Worm (Caenorhabditis elegans) whole organism, young adult: ENCODE results near the gene D1086.6.

ENCODE experiments used
- B0035.1 ChIP-seq: sonication (generic microtip); optimal IDR thresholded peaks from 2 replicates; lab custom pipeline; 2016; ENCODE audit warnings: missing genetic modification characterization, mild to moderate bottlenecking, missing compliant biosample characterization, missing genotype, missing genetic modification reagents
- F39B2.1 ChIP-seq: fragments of 200-800 bp; sonication (Bioruptor generic); IDR thresholded peaks from 2 replicates; pipeline ENCODE4 v1.3.6; 2022; ENCODE audit warnings: missing genetic modification reagents, missing genetic modification characterization, missing compliant biosample characterization
- ama-1 ChIP-seq, 3 experiments: fragments of 150-350 bp in 1 of 3; sonication (generic microtip) in 2 of 3; optimal IDR thresholded peaks; 2 replicates each; lab custom pipeline; 2014 to 2018; ENCODE audit warnings: missing biosample characterization in 2 of 3, missing genetic modification characterization in 2 of 3, missing genetic modification reagents in 2 of 3
- athp-1 ChIP-seq: sonication (generic microtip); optimal IDR thresholded peaks from 2 replicates; lab custom pipeline; 2017; ENCODE audit warnings: mild to moderate bottlenecking, missing genetic modification characterization, missing compliant biosample characterization
- bed-1 ChIP-seq: fragments of 200-800 bp; sonication (Bioruptor generic); IDR thresholded peaks from 2 replicates; pipeline ENCODE4 v1.3.6; 2022; ENCODE audit warnings: missing genetic modification reagents, missing genetic modification characterization, missing compliant biosample characterization
- ceh-58 ChIP-seq: fragments of 200-800 bp; sonication (Bioruptor generic); IDR thresholded peaks from 2 replicates; pipeline ENCODE4 v1.3.6; 2022; ENCODE audit warnings: missing genetic modification characterization, missing compliant biosample characterization
- lsy-27 ChIP-seq: sonication (generic microtip); optimal IDR thresholded peaks from 2 replicates; lab custom pipeline; 2017; ENCODE audit warnings: missing genetic modification characterization, mild to moderate bottlenecking, missing compliant biosample characterization, antibody characterized with exemption, missing genotype, borderline replicate concordance; ENCODE audit not compliant: insufficient read depth
- madf-10 ChIP-seq: sonication (generic microtip); optimal IDR thresholded peaks from 2 replicates; lab custom pipeline; 2016; ENCODE audit warnings: mild to moderate bottlenecking, missing genetic modification characterization, missing compliant biosample characterization
- nhr-27 ChIP-seq: fragments of 200-800 bp; sonication (Bioruptor generic); optimal IDR thresholded peaks from 2 replicates; lab custom pipeline; 2018; ENCODE audit warnings: mild to moderate bottlenecking, missing genetic modification characterization, moderate library complexity, missing compliant biosample characterization
- nhr-90 ChIP-seq: sonication (generic microtip); optimal IDR thresholded peaks from 2 replicates; lab custom pipeline; 2016; ENCODE audit warnings: missing genotype, mild to moderate bottlenecking, missing genetic modification characterization, missing compliant biosample characterization
- snpc-3.4 ChIP-seq: sonication (generic microtip); optimal IDR thresholded peaks from 2 replicates; lab custom pipeline; 2017; ENCODE audit warnings: missing genetic modification characterization, mild to moderate bottlenecking, missing compliant biosample characterization, antibody characterized with exemption, moderate library complexity, missing genotype, missing genetic modification reagents
- snpc-4 ChIP-seq, 5 experiments: fragments of 150-350 bp in 1 of 5; sonication (generic microtip) in 4 of 5; optimal IDR thresholded peaks; 2 replicates each; lab custom pipeline; 2014 to 2018; ENCODE audit warnings: missing genetic modification characterization in 5 of 5, missing biosample characterization in 3 of 5, antibody characterized with exemption in 2 of 5, mild to moderate bottlenecking in 2 of 5, missing compliant biosample characterization in 2 of 5, missing genotype in 2 of 5, moderate library complexity in 2 of 5, missing genetic modification reagents in 1 of 5
- tbx-9 ChIP-seq: sonication (generic microtip); optimal IDR thresholded peaks from 2 replicates; lab custom pipeline; 2016; ENCODE audit warnings: borderline replicate concordance, missing genetic modification characterization, inconsistent platforms, missing compliant biosample characterization
- ztf-18 ChIP-seq: sonication (generic microtip); optimal IDR thresholded peaks from 2 replicates; lab custom pipeline; 2016; ENCODE audit warnings: missing genotype, mild to moderate bottlenecking, missing genetic modification characterization, missing compliant biosample characterization

DNA sequence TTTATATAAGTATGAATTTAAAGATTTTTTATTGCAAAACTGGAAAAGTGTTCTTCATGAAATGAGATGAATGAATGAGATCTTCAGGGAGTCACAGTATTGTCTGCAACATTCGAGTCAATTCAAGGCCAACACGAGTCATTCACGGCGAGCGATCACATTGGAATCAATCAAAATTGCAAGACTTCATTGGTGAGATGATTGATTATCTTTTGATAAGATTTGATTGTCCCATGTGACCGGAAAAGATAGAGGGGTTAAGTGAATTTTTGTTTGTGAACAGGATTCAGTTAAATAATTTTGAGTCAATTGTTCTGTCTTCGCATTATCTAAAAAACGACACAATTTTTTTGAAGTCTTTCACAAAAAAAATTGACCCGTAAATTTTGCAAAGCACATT is 15.4 kb downstream of the D1086.6 start:
- TF ChIP-seq snpc-3.4, result no peak
- TF ChIP-seq nhr-90 (tag; lab: Kevin White, UChicago), result no peak
- no peak for TF ChIP-seq nhr-27
- TF ChIP-seq F39B2.1 (GFP tag; lab: Robert Waterston, UW), result no peak
- TF ChIP-seq bed-1 (GFP tag; lab: Robert Waterston, UW), result no peak
- TF ChIP-seq madf-10, result no peak
- no peak for TF ChIP-seq athp-1 (tag; lab: Kevin White, UChicago)
- TF ChIP-seq ceh-58 (GFP tag; lab: Robert Waterston, UW), result no peak
- TF ChIP-seq tbx-9, result no peak
- TF ChIP-seq B0035.1, result no peak
- no peak for TF ChIP-seq lsy-27 (tag; lab: Kevin White, UChicago)
- no peak for TF ChIP-seq snpc-4 (GFP tag; optimal IDR thresholded peaks at IDR 0.05; lab: Kevin White, UChicago)
- no peak for TF ChIP-seq snpc-4 (tag; optimal IDR thresholded peaks at IDR 0.05; lab: Kevin White, UChicago)
- no peak for TF ChIP-seq ama-1 (optimal IDR thresholded peaks at IDR 0.05; lab: Kevin White, UChicago)
- TF ChIP-seq ama-1 (GFP tag; optimal IDR thresholded peaks at IDR 0.05; lab: Kevin White, UChicago), result no peak
- no peak for TF ChIP-seq ztf-18 (tag; lab: Kevin White, UChicago)
